Fruit fly (Drosophila melanogaster) Kc167 (cell line): ENCODE results near the gene CG14330.

Experiments used
- Myc ChIP-seq: fragments of >200 bp; optimal IDR thresholded peaks from 2 replicates; lab custom pipeline; 2017; ENCODE audit warnings: missing external identifiers
- Sin3A ChIP-seq: fragments of >200 bp; optimal IDR thresholded peaks from 2 replicates; lab custom pipeline; 2018; ENCODE audit warnings: missing external identifiers
- h ChIP-seq: fragments of >200 bp; optimal IDR thresholded peaks from 3 replicates; lab custom pipeline; 2018; ENCODE audit warnings: missing external identifiers
- insv ChIP-seq: fragments of >200 bp; optimal IDR thresholded peaks from 3 replicates; lab custom pipeline; 2018; ENCODE audit warnings: missing external identifiers
- psq ChIP-seq: fragments of >200 bp; optimal IDR thresholded peaks from 2 replicates; lab custom pipeline; 2017; ENCODE audit warnings: missing external identifiers
- ttk ChIP-seq: sonication (Bioruptor generic); optimal IDR thresholded peaks from 2 replicates; lab custom pipeline; 2017; ENCODE audit warnings: missing external identifiers

DNA sequence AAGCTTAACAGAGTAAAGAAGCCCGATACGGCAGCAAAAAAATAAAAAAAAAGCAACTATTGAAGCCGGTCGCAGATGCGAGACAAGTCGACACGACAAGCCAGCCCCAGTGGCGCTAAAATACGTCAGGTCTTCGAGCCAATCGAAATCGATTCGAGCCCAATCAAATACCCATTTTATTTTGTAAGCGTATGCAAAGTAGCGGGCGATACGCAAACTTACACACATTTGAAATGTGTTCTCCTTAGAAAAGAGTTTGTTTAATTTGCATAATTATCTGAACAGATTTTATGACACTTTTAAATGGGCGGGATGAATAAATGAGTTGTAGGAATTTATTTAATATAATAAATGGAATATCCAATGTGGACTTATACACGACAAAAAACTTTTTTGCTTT, 9.0 kb downstream of the CG14330 start:
- TF ChIP-seq insv (lab: Kevin White, UChicago) (no peak), ttk (lab: Kevin White, UChicago) (no peak), psq (lab: Kevin White, UChicago) (no peak), Sin3A (lab: Kevin White, UChicago) (no peak), h (no peak), Myc (lab: Kevin White, UChicago) (no peak)
